Worm (Caenorhabditis elegans): ENCODE data around the gene Y110A2AL.1.

Gene Y110A2AL.1

ce11 chrII:2881088-2881487 is 6.2 kb downstream of the Y110A2AL.1 start:
- TF ChIP-seq lin-13 (GFP tag; optimal IDR thresholded peaks at IDR 0.05) (peak; percentile 16), nhr-77 (tag; optimal IDR thresholded peaks at IDR 0.05) (no peak)

ce11 chrII:2884810-2885209 is 9.9 kb downstream of the Y110A2AL.1 start, which contains the start of gene pigw-1:
pigw-1 (minus strand) TSS chrII:2884910.
- TF ChIP-seq fkh-10 (GFP tag; optimal IDR thresholded peaks at IDR 0.05) (no peak), nhr-11 (tag; optimal IDR thresholded peaks at IDR 0.05) (no peak), ztf-11 (tag; optimal IDR thresholded peaks at IDR 0.05) (no peak), rnt-1 (tag; optimal IDR thresholded peaks at IDR 0.05) (no peak), vab-15 (tag; optimal IDR thresholded peaks at IDR 0.05) (no peak), C16A3.4 (tag; optimal IDR thresholded peaks at IDR 0.05) (no peak), isw-1 (GFP tag; IDR thresholded peaks at IDR 0.05) (no peak), mef-2 (tag; optimal IDR thresholded peaks at IDR 0.05) (no peak), pag-3 (tag; optimal IDR thresholded peaks at IDR 0.05; ENCODE audit: borderline replicate concordance, insufficient read depth) (no peak)

- TF ChIP-seq zag-1 (tag; optimal IDR thresholded peaks at IDR 0.05) = no peak
- no peak for TF ChIP-seq ceh-88 (GFP tag; IDR thresholded peaks at IDR 0.05)
- TF ChIP-seq nhr-85 (tag) = no peak
- TF ChIP-seq nhr-47 (tag; optimal IDR thresholded peaks at IDR 0.05) = no peak
Measured at ce11 chrII:2885518-2886449, 10.9 kb downstream of the Y110A2AL.1 start.

ce11 chrII:2888957-2889630 is 14.2 kb downstream of the Y110A2AL.1 start, which contains the start of gene pinn-1:
pinn-1 (minus strand) TSS chrII:2889007.
- peak; percentile 94 for TF ChIP-seq snu-23 (GFP tag; optimal IDR thresholded peaks at IDR 0.05)
- TF ChIP-seq C04F5.9 (tag; optimal IDR thresholded peaks at IDR 0.05) = peak; percentile 97
- TF ChIP-seq efl-3 (GFP tag; optimal IDR thresholded peaks at IDR 0.05) = peak; percentile 89
- TF ChIP-seq pax-3 (tag; optimal IDR thresholded peaks at IDR 0.05) = peak; percentile 97
- peak; percentile 90 for TF ChIP-seq grh-1 (GFP tag; IDR thresholded peaks at IDR 0.05)
- TF ChIP-seq pqm-1 (tag; optimal IDR thresholded peaks at IDR 0.05) = peak; percentile 49
- TF ChIP-seq hpl-2 (GFP tag; optimal IDR thresholded peaks at IDR 0.05) = peak; percentile 56
- peak in 2 of 6 experiments; percentile 74 to 76 for TF ChIP-seq elt-3 (tag; optimal IDR thresholded peaks at IDR 0.05)
- TF ChIP-seq nhr-12 (tag; optimal IDR thresholded peaks at IDR 0.05) = no peak
- peak; percentile 74 for TF ChIP-seq C34B4.2 (tag; optimal IDR thresholded peaks at IDR 0.05)
- peak; percentile 95 for TF ChIP-seq mab-9 (GFP tag; IDR thresholded peaks at IDR 0.05)
- TF ChIP-seq ceh-8 (GFP tag; optimal IDR thresholded peaks at IDR 0.05) = peak; percentile 85
- peak; percentile 53 for TF ChIP-seq mef-2 (tag; optimal IDR thresholded peaks at IDR 0.05)
- TF ChIP-seq aly-2 (tag; optimal IDR thresholded peaks at IDR 0.05) = peak; percentile 61
- TF ChIP-seq lir-3 (tag; optimal IDR thresholded peaks at IDR 0.05; ENCODE audit: poor library complexity) = peak; percentile 97
- peak; percentile 81 for TF ChIP-seq mep-1 (tag; optimal IDR thresholded peaks at IDR 0.05)
- TF ChIP-seq sup-37 (GFP tag; optimal IDR thresholded peaks at IDR 0.05) = peak; percentile 83
- TF ChIP-seq isw-1 (GFP tag; IDR thresholded peaks at IDR 0.05) = peak; percentile 88
- peak; percentile 85 for TF ChIP-seq zip-4 (GFP tag; optimal IDR thresholded peaks at IDR 0.05)
- TF ChIP-seq xbp-1 (tag; optimal IDR thresholded peaks at IDR 0.05) = peak; percentile 92
- peak; percentile 90 for TF ChIP-seq C16A3.4 (tag; optimal IDR thresholded peaks at IDR 0.05)
- TF ChIP-seq nhr-77 (tag; optimal IDR thresholded peaks at IDR 0.05) = peak; percentile 67
- TF ChIP-seq efl-1 (optimal IDR thresholded peaks at IDR 0.05) = peak; percentile 87 to 89
- TF ChIP-seq efl-1 (GFP tag; optimal IDR thresholded peaks at IDR 0.05 in 1 of 2) = peak; percentile 83 to 98
- TF ChIP-seq unc-86 (tag; optimal IDR thresholded peaks at IDR 0.05) = peak; percentile 89
- TF ChIP-seq ceh-82 (tag; optimal IDR thresholded peaks at IDR 0.05) = peak; percentile 95 to 98 (median 95)
- peak in 1 of 2 experiments; percentile 79 for TF ChIP-seq mdl-1 (tag; optimal IDR thresholded peaks at IDR 0.05)
- TF ChIP-seq nhr-84 (tag; optimal IDR thresholded peaks at IDR 0.05) = no peak
- TF ChIP-seq fkh-10 (GFP tag; optimal IDR thresholded peaks at IDR 0.05) = peak; percentile 75
- TF ChIP-seq fos-1 (tag; optimal IDR thresholded peaks at IDR 0.05) = peak; percentile 50
- peak; percentile 92 for TF ChIP-seq lin-14 (GFP tag; optimal IDR thresholded peaks at IDR 0.05)
- TF ChIP-seq ztf-4 (tag; optimal IDR thresholded peaks at IDR 0.05) = peak; percentile 56
- TF ChIP-seq unc-130 (tag; optimal IDR thresholded peaks at IDR 0.05) = peak; percentile 94
